Worm (Caenorhabditis elegans) whole organism, mixed stage, embryonic: ENCODE measurements around the gene scl-9.

Source experiments
- ceh-39 ChIP-seq: fragments of 150-350 bp; optimal IDR thresholded peaks from 2 replicates; lab custom pipeline; 2014; ENCODE audit warnings: missing biosample characterization, missing genetic modification characterization
- ces-1 ChIP-seq: fragments of 150-350 bp; optimal IDR thresholded peaks from 2 replicates; lab custom pipeline; 2014; ENCODE audit warnings: missing biosample characterization, missing genetic modification reagents, missing genetic modification characterization
- drap-1 ChIP-seq: fragments of 200-800 bp; sonication (Bioruptor generic); optimal IDR thresholded peaks from 3 replicates; lab custom pipeline; 2018; ENCODE audit warnings: mild to moderate bottlenecking, missing genetic modification characterization, missing compliant biosample characterization
- elt-3 ChIP-seq: fragments of 150-350 bp; optimal IDR thresholded peaks from 2 replicates; lab custom pipeline; 2014; ENCODE audit warnings: missing biosample characterization, missing genetic modification characterization
- lsy-2 ChIP-seq: fragments of 150-350 bp; optimal IDR thresholded peaks from 2 replicates; lab custom pipeline; 2014; ENCODE audit warnings: missing biosample characterization, missing genetic modification characterization
- nhr-237 ChIP-seq: fragments of 150-350 bp; optimal IDR thresholded peaks from 2 replicates; lab custom pipeline; 2014; ENCODE audit warnings: missing biosample characterization, missing genetic modification characterization
- nhr-76 ChIP-seq: sonication (generic microtip); optimal IDR thresholded peaks from 2 replicates; lab custom pipeline; 2017; ENCODE audit warnings: missing biosample characterization, missing genetic modification characterization
- unc-39 ChIP-seq: fragments of 150-350 bp; optimal IDR thresholded peaks from 2 replicates; lab custom pipeline; 2014; ENCODE audit warnings: missing biosample characterization, missing genetic modification characterization
- unc-62 ChIP-seq: fragments of 150-350 bp; optimal IDR thresholded peaks from 2 replicates; lab custom pipeline; 2014; ENCODE audit warnings: missing biosample characterization, missing genetic modification reagents, missing genetic modification characterization
- zip-8 ChIP-seq: fragments of 150-350 bp; optimal IDR thresholded peaks from 2 replicates; lab custom pipeline; 2014; ENCODE audit warnings: missing biosample characterization, missing genetic modification characterization

- TF ChIP-seq ces-1 (GFP tag; lab: Kevin White, UChicago), result no peak
- TF ChIP-seq nhr-76 (tag; lab: Kevin White, UChicago), result no peak
- TF ChIP-seq nhr-237, result no peak
- TF ChIP-seq unc-62 (GFP tag; lab: Kevin White, UChicago), result no peak
- TF ChIP-seq drap-1, result no peak
- TF ChIP-seq ceh-39 (tag; lab: Kevin White, UChicago), result no peak
- TF ChIP-seq zip-8 (tag; lab: Kevin White, UChicago), result no peak
- TF ChIP-seq unc-39 (tag; lab: Kevin White, UChicago), result no peak
- no peak for TF ChIP-seq elt-3
- TF ChIP-seq lsy-2 (tag; lab: Kevin White, UChicago), result no peak
Measured at ce11 chrIV:13067200-13067599, 20.3 kb downstream of the scl-9 start, which contains the start of gene col-131.
